Worm (Caenorhabditis elegans) whole organism, L4/young adult: ENCODE measurements around the gene Y116A8C.25.

Source experiments
- W03F9.2 ChIP-seq: fragments of 150-350 bp; optimal IDR thresholded peaks from 2 replicates; lab custom pipeline; 2014; ENCODE audit warnings: missing biosample characterization, missing genetic modification characterization
- him-1 ChIP-seq: sonication (generic microtip); optimal IDR thresholded peaks from 2 replicates; lab custom pipeline; 2016; ENCODE audit warnings: missing genotype, missing genetic modification reagents, missing genetic modification characterization, missing compliant biosample characterization

DNA sequence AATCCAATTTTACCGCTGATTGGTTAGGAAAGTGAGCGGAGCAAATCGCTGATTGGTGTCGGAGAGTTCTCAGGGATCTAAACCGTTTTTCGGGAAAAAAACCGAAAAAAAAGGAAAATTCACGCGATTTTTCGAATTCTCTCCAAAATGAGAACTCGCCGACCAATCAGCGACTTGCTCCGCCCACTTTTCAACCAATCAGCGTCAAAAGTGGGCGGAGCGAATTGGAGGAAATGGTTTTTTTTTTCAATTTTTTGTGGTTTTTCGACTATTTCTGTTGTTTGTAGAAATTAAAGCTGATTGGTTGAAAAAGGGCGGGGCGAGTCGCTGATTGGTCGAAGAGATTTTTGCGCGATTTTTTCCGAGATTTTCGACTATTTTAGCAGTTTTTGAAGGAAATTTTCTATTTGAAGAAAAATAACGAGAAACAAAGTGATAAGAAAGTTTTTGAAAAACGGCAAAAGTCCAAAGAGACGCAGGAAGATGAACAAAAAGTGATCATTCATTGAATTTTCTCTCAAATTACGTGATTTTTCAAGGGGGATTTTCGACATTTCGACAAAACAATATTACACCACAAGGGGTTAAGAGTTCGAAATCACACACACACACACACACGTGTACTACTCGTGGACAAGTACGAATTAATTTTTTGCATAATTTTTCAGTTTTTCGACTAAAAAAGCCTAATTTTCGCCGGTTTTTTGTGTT is 22.2 kb upstream of the Y116A8C.25 start:
- TF ChIP-seq W03F9.2 (tag; lab: Kevin White, UChicago) (no peak), him-1 (no peak)
